Worm (Caenorhabditis elegans): ENCODE data around the gene fat-4.

Gene fat-4

ce11 chrIV:9803544-9803943 is 4.3 kb downstream of the fat-4 start (continued):
- TF ChIP-seq zfp-3 (GFP tag; conservative IDR thresholded peaks at IDR 0.05) (0 out of 2 replicates have a peak, but pooled peaks have one; percentile 41), rbr-2 (tag; optimal IDR thresholded peaks at IDR 0.05) (peak; percentile 6), zfp-2 (tag; optimal IDR thresholded peaks at IDR 0.05) (no peak), aha-1 (tag) (no peak), set-16 (GFP tag; IDR thresholded peaks at IDR 0.05) (no peak), Y48G9A.11 (GFP tag; IDR thresholded peaks at IDR 0.05) (no peak), ceh-20 (GFP tag; IDR thresholded peaks at IDR 0.05) (no peak), dmd-9 (GFP tag; IDR thresholded peaks at IDR 0.05) (no peak), daf-19 (GFP tag; conservative IDR thresholded peaks at IDR 0.05) (no peak), ZK546.5 (tag; optimal IDR thresholded peaks at IDR 0.05) (no peak), ztf-11 (tag; optimal IDR thresholded peaks at IDR 0.05) (no peak), T20F7.1 (GFP tag; optimal IDR thresholded peaks at IDR 0.05) (peak; percentile 49), Y75B8A.6 (GFP tag; IDR thresholded peaks at IDR 0.05) (no peak), nhr-77 (tag; optimal IDR thresholded peaks at IDR 0.05) (peak; percentile 91), nhr-11 (tag; optimal IDR thresholded peaks at IDR 0.05) (no peak), unc-39 (tag; optimal IDR thresholded peaks at IDR 0.05) (no peak), jun-1 (tag; optimal IDR thresholded peaks at IDR 0.05) (no peak), daf-12 (tag; optimal IDR thresholded peaks at IDR 0.05) (no peak), vab-7 (GFP tag; IDR thresholded peaks at IDR 0.05) (no peak), aly-2 (tag; optimal IDR thresholded peaks at IDR 0.05) (no peak), ces-1 (GFP tag; optimal IDR thresholded peaks at IDR 0.05) (no peak), R02D3.7 (tag; optimal IDR thresholded peaks at IDR 0.05) (no peak), snpc-4 (tag; optimal IDR thresholded peaks at IDR 0.05) (no peak), ama-1 (optimal IDR thresholded peaks at IDR 0.05) (no peak), spr-3 (GFP tag; optimal IDR thresholded peaks at IDR 0.05) (no peak), skn-1 (tag; optimal IDR thresholded peaks at IDR 0.05) (no peak), nhr-28 (tag; optimal IDR thresholded peaks at IDR 0.05) (peak; percentile 96), nhr-6 (tag; optimal IDR thresholded peaks at IDR 0.05) (peak; percentile 24), spr-1 (tag; optimal IDR thresholded peaks at IDR 0.05) (no peak), lin-38 (GFP tag; IDR thresholded peaks at IDR 0.05) (0 out of 2 replicates have a peak, but pooled peaks have one; percentile 28), dmd-6 (GFP tag; IDR thresholded peaks at IDR 0.05) (peak; percentile 70), egl-27 (tag; optimal IDR thresholded peaks at IDR 0.05) (no peak), nhr-25 (tag; optimal IDR thresholded peaks at IDR 0.05; ENCODE audit: borderline replicate concordance, insufficient read depth) (no peak), lir-3 (tag; optimal IDR thresholded peaks at IDR 0.05) (no peak), lin-13 (GFP tag; optimal IDR thresholded peaks at IDR 0.05) (peak; percentile 44), hlh-11 (tag; optimal IDR thresholded peaks at IDR 0.05) (peak; percentile 93), ceh-62 (tag; optimal IDR thresholded peaks at IDR 0.05) (no peak), duxl-1 (tag; optimal IDR thresholded peaks at IDR 0.05; ENCODE audit: poor library complexity) (no peak), F49E8.2 (tag; optimal IDR thresholded peaks at IDR 0.05; ENCODE audit: borderline replicate concordance) (no peak), ceh-44 (GFP tag; IDR thresholded peaks at IDR 0.05) (no peak), hif-1 (tag; optimal IDR thresholded peaks at IDR 0.05) (peak in 1 of 2 experiments; percentile 25), lin-1 (GFP tag; IDR thresholded peaks at IDR 0.05) (peak; percentile 81; the same call in 1 of the 2 replicates), F44E2.7 (GFP tag; IDR thresholded peaks at IDR 0.05) (no peak), mdt-29 (GFP tag; IDR thresholded peaks at IDR 0.05) (no peak), nhr-111 (GFP tag; optimal IDR thresholded peaks at IDR 0.05) (no peak), sdz-12 (GFP tag; optimal IDR thresholded peaks at IDR 0.05) (no peak), nhr-10 (tag; optimal IDR thresholded peaks at IDR 0.05) (no peak), madf-5 (GFP tag; IDR thresholded peaks at IDR 0.05) (no peak), php-3 (GFP tag; IDR thresholded peaks at IDR 0.05) (peak; percentile 40; the same call in 1 of the 2 replicates), mdl-1 (tag; optimal IDR thresholded peaks at IDR 0.05) (peak in 1 of 2 experiments; percentile 71), T26A8.4 (GFP tag; IDR thresholded peaks at IDR 0.05) (0 out of 2 replicates have a peak, but pooled peaks have one; percentile 19), snpc-1.2 (GFP tag; IDR thresholded peaks at IDR 0.05) (no peak)
